Fruit fly (Drosophila melanogaster) whole organism, embryonic: ENCODE results near the gene CG13408.

Experiments
- Ada2b ChIP-seq: fragments of 200-800 bp; sonication (Bioruptor generic); IDR thresholded peaks from 2 replicates; pipeline ENCODE4 v1.3.6; 2022; ENCODE audit warnings: missing biosample characterization, missing genetic modification characterization
- Bdp1 ChIP-seq: fragments of 200-800 bp; sonication (Bioruptor generic); optimal IDR thresholded peaks from 3 replicates; lab custom pipeline; 2016; ENCODE audit warnings: missing biosample characterization, missing genetic modification characterization
- Bgb ChIP-seq: fragments of 200-800 bp; sonication (Bioruptor generic); IDR thresholded peaks from 2 replicates; pipeline ENCODE4 v1.3.6; 2022; ENCODE audit warnings: missing biosample characterization, missing genetic modification characterization; ENCODE audit not compliant: partially characterized antibody
- CG11247 ChIP-seq: fragments of 200-800 bp; sonication (Bioruptor generic); IDR thresholded peaks from 2 replicates; pipeline ENCODE4 v1.3.6; 2022; ENCODE audit warnings: missing biosample characterization, missing genetic modification characterization
- CG11456 ChIP-seq: fragments of 200-800 bp; sonication (Bioruptor generic); IDR thresholded peaks from 3 replicates; pipeline ENCODE4 v1.3.6; 2022; ENCODE audit warnings: missing biosample characterization, missing genetic modification characterization
- CG11504 ChIP-seq: fragments of 200-800 bp; sonication (Bioruptor generic); optimal IDR thresholded peaks from 3 replicates; lab custom pipeline; 2019; ENCODE audit warnings: missing biosample characterization, mild to moderate bottlenecking, missing genetic modification characterization, moderate library complexity
- CG11723 ChIP-seq: fragments of 200-800 bp; sonication (Bioruptor generic); optimal IDR thresholded peaks from 2 replicates; lab custom pipeline; 2017; ENCODE audit warnings: missing biosample characterization, mild to moderate bottlenecking, missing genetic modification characterization
- CG13296 ChIP-seq: fragments of 200-800 bp; sonication (Bioruptor generic); optimal IDR thresholded peaks from 3 replicates; lab custom pipeline; 2018; ENCODE audit warnings: missing biosample characterization, mild to moderate bottlenecking, missing genetic modification characterization
- CG17802 ChIP-seq: fragments of 200-800 bp; sonication (Bioruptor generic); optimal IDR thresholded peaks from 2 replicates; lab custom pipeline; 2018; ENCODE audit warnings: missing biosample characterization, mild to moderate bottlenecking, missing genetic modification characterization, moderate library complexity
- CG18011 ChIP-seq: fragments of 200-800 bp; sonication (Bioruptor generic); optimal IDR thresholded peaks from 2 replicates; lab custom pipeline; 2017; ENCODE audit warnings: missing biosample characterization, missing genetic modification characterization, mild to moderate bottlenecking, moderate library complexity, missing genotype
- CG1832 ChIP-seq: fragments of 200-800 bp; sonication (Bioruptor generic); optimal IDR thresholded peaks from 2 replicates; lab custom pipeline; 2017; ENCODE audit warnings: missing biosample characterization, mild to moderate bottlenecking, missing genetic modification characterization, inconsistent platforms
- CG18764 ChIP-seq: fragments of 200-800 bp; sonication (Bioruptor generic); optimal IDR thresholded peaks from 3 replicates; lab custom pipeline; 2016; ENCODE audit warnings: missing biosample characterization, missing genetic modification characterization
- CG2202 ChIP-seq: fragments of 200-800 bp; sonication (Bioruptor generic); optimal IDR thresholded peaks from 2 replicates; lab custom pipeline; 2018; ENCODE audit warnings: missing biosample characterization, mild to moderate bottlenecking, missing genetic modification characterization
- CG30020 ChIP-seq: fragments of 200-800 bp; optimal IDR thresholded peaks from 2 replicates; lab custom pipeline; 2019; ENCODE audit warnings: missing biosample characterization, mild to moderate bottlenecking, missing genetic modification characterization, moderate library complexity
- CG3847 ChIP-seq: fragments of 200-800 bp; sonication (Bioruptor generic); IDR thresholded peaks from 2 replicates; pipeline ENCODE4 v1.3.6; 2022; ENCODE audit warnings: missing biosample characterization, missing genetic modification characterization
- CG4617 ChIP-seq: fragments of 200-800 bp; sonication (Bioruptor generic); optimal IDR thresholded peaks from 3 replicates; lab custom pipeline; 2016; ENCODE audit warnings: missing biosample characterization, missing genetic modification characterization, borderline replicate concordance
- CG6272 ChIP-seq: fragments of 200-800 bp; sonication (Bioruptor generic); IDR thresholded peaks from 2 replicates; pipeline ENCODE4 v1.3.6; 2022; ENCODE audit warnings: missing biosample characterization, missing genetic modification characterization
- CG6854 ChIP-seq: fragments of 200-800 bp; sonication (Bioruptor generic); optimal IDR thresholded peaks from 3 replicates; lab custom pipeline; 2017; ENCODE audit warnings: missing biosample characterization, mild to moderate bottlenecking, missing genetic modification characterization
- CG7987 ChIP-seq: fragments of 200-800 bp; sonication (Bioruptor generic); optimal IDR thresholded peaks from 2 replicates; lab custom pipeline; 2018; ENCODE audit warnings: missing biosample characterization, mild to moderate bottlenecking, missing genetic modification characterization, moderate library complexity
- D ChIP-seq, 2 experiments: fragments of 200-800 bp in 1 of 2; fragments of >200 bp in 1 of 2; sonication (Bioruptor generic) in 1 of 2; optimal IDR thresholded peaks; 2 replicates in 1 of 2; 3 replicates in 1 of 2; lab custom pipeline; 2017; ENCODE audit warnings: mild to moderate bottlenecking in 1 of 2, missing biosample characterization in 1 of 2, missing genetic modification characterization in 1 of 2, missing genetic modification reagents in 1 of 2
- Eip74EF ChIP-seq, 2 experiments: fragments of 200-800 bp in 1 of 2; fragments of >200 bp in 1 of 2; sonication (Bioruptor generic) in 1 of 2; optimal IDR thresholded peaks; 2 replicates each; lab custom pipeline; 2017 to 2019; ENCODE audit warnings: missing biosample characterization in 2 of 2, missing genetic modification characterization in 2 of 2, mild to moderate bottlenecking in 1 of 2, moderate library complexity in 1 of 2
- Ets65A ChIP-seq: fragments of 200-800 bp; sonication (Bioruptor generic); peaks from one replicate; lab custom pipeline; 2016; ENCODE audit warnings: missing biosample characterization, missing genetic modification characterization
- Mad ChIP-seq: fragments of 200-800 bp; sonication (Bioruptor generic); optimal IDR thresholded peaks from 2 replicates; lab custom pipeline; 2016; ENCODE audit warnings: missing biosample characterization, missing genetic modification characterization
- Optix ChIP-seq: fragments of 200-800 bp; sonication (Bioruptor generic); IDR thresholded peaks from 3 replicates; pipeline ENCODE4 v1.3.6; 2022; ENCODE audit warnings: missing biosample characterization, missing genetic modification characterization
- Sry-δ ChIP-seq: fragments of 200-800 bp; sonication (Bioruptor generic); optimal IDR thresholded peaks from 2 replicates; lab custom pipeline; 2016; ENCODE audit warnings: missing biosample characterization, missing genetic modification characterization
- Xbp1 ChIP-seq: fragments of 200-800 bp; sonication (Bioruptor generic); optimal IDR thresholded peaks from 3 replicates; lab custom pipeline; 2016; ENCODE audit warnings: missing biosample characterization, mild to moderate bottlenecking, missing genetic modification characterization
- amos ChIP-seq: fragments of 200-800 bp; sonication (Bioruptor generic); IDR thresholded peaks from 2 replicates; pipeline ENCODE4 v1.3.6; 2022; ENCODE audit warnings: missing biosample characterization, missing genetic modification characterization; ENCODE audit not compliant: partially characterized antibody
- ap ChIP-seq: fragments of 200-800 bp; sonication (Bioruptor generic); IDR thresholded peaks from 2 replicates; pipeline ENCODE4 v1.3.6; 2022; ENCODE audit warnings: missing biosample characterization, missing genetic modification characterization
- ara ChIP-seq: fragments of 200-800 bp; sonication (Bioruptor generic); IDR thresholded peaks from 2 replicates; pipeline ENCODE4 v1.3.6; 2022; ENCODE audit warnings: missing biosample characterization, missing genetic modification characterization
- bab2 ChIP-seq: fragments of 200-800 bp; sonication (Bioruptor generic); optimal IDR thresholded peaks from 2 replicates; lab custom pipeline; 2016; ENCODE audit warnings: missing biosample characterization, missing genetic modification characterization
- bcd ChIP-seq: fragments of 200-800 bp; sonication (Bioruptor generic); optimal IDR thresholded peaks from 2 replicates; lab custom pipeline; 2017; ENCODE audit warnings: missing biosample characterization, mild to moderate bottlenecking, missing genetic modification characterization
- bigmax ChIP-seq: fragments of 200-800 bp; sonication (Bioruptor generic); optimal IDR thresholded peaks from 2 replicates; lab custom pipeline; 2018; ENCODE audit warnings: missing biosample characterization, mild to moderate bottlenecking, missing genetic modification characterization
- bowl ChIP-seq: fragments of 200-800 bp; sonication (Bioruptor generic); IDR thresholded peaks from 2 replicates; pipeline ENCODE4 v1.3.6; 2022; ENCODE audit warnings: missing biosample characterization, missing genetic modification characterization
- caup ChIP-seq: fragments of 200-800 bp; sonication (Bioruptor generic); optimal IDR thresholded peaks from 3 replicates; lab custom pipeline; 2017; ENCODE audit warnings: missing biosample characterization, mild to moderate bottlenecking, missing genetic modification characterization, moderate library complexity; ENCODE audit not compliant: severe bottlenecking
- crc ChIP-seq: fragments of 200-800 bp; sonication (Bioruptor generic); optimal IDR thresholded peaks from 2 replicates; lab custom pipeline; 2016; ENCODE audit warnings: missing biosample characterization, missing genetic modification characterization
- eve ChIP-seq, 2 experiments: fragments of >200 bp; optimal IDR thresholded peaks; 2 replicates each; lab custom pipeline; 2017; ENCODE audit warnings: missing biosample characterization in 2 of 2, missing genetic modification characterization in 2 of 2
- fd96Cb ChIP-seq: fragments of 200-800 bp; sonication (Bioruptor generic); optimal IDR thresholded peaks from 2 replicates; lab custom pipeline; 2018; ENCODE audit warnings: missing biosample characterization, mild to moderate bottlenecking, missing genetic modification characterization, moderate library complexity
- gsb-n ChIP-seq: fragments of 200-800 bp; sonication (Bioruptor generic); optimal IDR thresholded peaks from 3 replicates; lab custom pipeline; 2018; ENCODE audit warnings: missing biosample characterization, mild to moderate bottlenecking, missing genetic modification characterization
- her ChIP-seq: fragments of 200-800 bp; sonication (Bioruptor generic); optimal IDR thresholded peaks from 2 replicates; lab custom pipeline; 2016; ENCODE audit warnings: missing biosample characterization, missing genetic modification characterization
- lab ChIP-seq: fragments of 200-800 bp; sonication (Bioruptor generic); optimal IDR thresholded peaks from 3 replicates; lab custom pipeline; 2017; ENCODE audit warnings: missing biosample characterization, missing genetic modification characterization, mild to moderate bottlenecking, moderate library complexity, missing genetic modification reagents
- lilli ChIP-seq: fragments of 200-800 bp; sonication (Bioruptor generic); optimal IDR thresholded peaks from 3 replicates; lab custom pipeline; 2016; ENCODE audit warnings: missing biosample characterization, missing genetic modification characterization
- mirr ChIP-seq: fragments of 200-800 bp; sonication (Bioruptor generic); optimal IDR thresholded peaks from 3 replicates; lab custom pipeline; 2018; ENCODE audit warnings: missing biosample characterization, mild to moderate bottlenecking, missing genetic modification characterization
- pros ChIP-seq: fragments of 200-800 bp; sonication (Bioruptor generic); optimal IDR thresholded peaks from 3 replicates; lab custom pipeline; 2019; ENCODE audit warnings: missing biosample characterization, mild to moderate bottlenecking, missing genetic modification characterization, moderate library complexity
- schlank ChIP-seq: fragments of 200-800 bp; sonication (Bioruptor generic); optimal IDR thresholded peaks from 2 replicates; lab custom pipeline; 2018; ENCODE audit warnings: missing biosample characterization, mild to moderate bottlenecking, missing genetic modification characterization
- slbo ChIP-seq: fragments of 200-800 bp; sonication (Bioruptor generic); IDR thresholded peaks from 2 replicates; pipeline ENCODE4 v1.3.6; 2022; ENCODE audit warnings: missing biosample characterization, missing genetic modification characterization
- sna ChIP-seq: fragments of 200-800 bp; sonication (Bioruptor generic); IDR thresholded peaks from 2 replicates; pipeline ENCODE4 v1.3.6; 2022; ENCODE audit warnings: missing biosample characterization, missing genetic modification characterization; ENCODE audit not compliant: partially characterized antibody
- sug ChIP-seq: fragments of 200-800 bp; optimal IDR thresholded peaks from 2 replicates; lab custom pipeline; 2019; ENCODE audit warnings: missing biosample characterization, mild to moderate bottlenecking, missing genetic modification characterization, moderate library complexity
- tap ChIP-seq: fragments of 200-800 bp; optimal IDR thresholded peaks from 3 replicates; lab custom pipeline; 2019; ENCODE audit warnings: missing biosample characterization, mild to moderate bottlenecking, missing genetic modification characterization, moderate library complexity
- z ChIP-seq: fragments of 200-800 bp; sonication (Bioruptor generic); IDR thresholded peaks from 3 replicates; pipeline ENCODE4 v1.3.6; 2022; ENCODE audit warnings: missing biosample characterization, missing genetic modification characterization
- zen ChIP-seq: fragments of 200-800 bp; sonication (Bioruptor generic); optimal IDR thresholded peaks from 3 replicates; lab custom pipeline; 2018; ENCODE audit warnings: missing biosample characterization, mild to moderate bottlenecking, missing genetic modification characterization, moderate library complexity

CG13408 gene

dm6 chr3R:22108316-22108715 lies 28.1 kb downstream of the CG13408 start (continued):
- no peak for TF ChIP-seq ap
- TF ChIP-seq CG17802 (tag; lab: Kevin White, UChicago), result no peak
- 0 out of 2 replicates have a peak, but pooled peaks have one; percentile 33 for TF ChIP-seq CG3847
- no peak for TF ChIP-seq CG11456
- TF ChIP-seq z (GFP tag; lab: Robert Waterston, UW), result no peak
- TF ChIP-seq Bdp1 (GFP tag; lab: Kevin White, UChicago), result no peak
- peak; percentile 48 for TF ChIP-seq bcd
- peak; percentile 52 for TF ChIP-seq fd96Cb (tag; lab: Kevin White, UChicago)
- TF ChIP-seq mirr (GFP tag; lab: Kevin White, UChicago), result no peak
- no peak for TF ChIP-seq bowl (GFP tag; lab: Robert Waterston, UW)
- peak; percentile 86 for TF ChIP-seq lab (GFP tag; lab: Kevin White, UChicago)
- TF ChIP-seq Ets65A (GFP tag; lab: Kevin White, UChicago), result no peak
- TF ChIP-seq amos, result no peak
- TF ChIP-seq caup (GFP tag; lab: Kevin White, UChicago), result peak; percentile 89
- TF ChIP-seq Bgb (GFP tag; lab: Robert Waterston, UW), result no peak
- TF ChIP-seq CG1832 (GFP tag; lab: Kevin White, UChicago), result no peak
- TF ChIP-seq CG11504 (tag; lab: Kevin White, UChicago), result peak; percentile 81
- TF ChIP-seq CG11723 (GFP tag; lab: Kevin White, UChicago), result no peak
- no peak for TF ChIP-seq gsb-n (tag; lab: Kevin White, UChicago)
- TF ChIP-seq slbo, result peak; percentile 62
- no peak for TF ChIP-seq eve (GFP tag; optimal IDR thresholded peaks at IDR 0.05; lab: Kevin White, UChicago)
- TF ChIP-seq crc (GFP tag; lab: Kevin White, UChicago), result no peak
- peak; percentile 35 for TF ChIP-seq lilli (GFP tag; lab: Kevin White, UChicago)
- TF ChIP-seq Xbp1 (GFP tag; lab: Kevin White, UChicago), result peak; percentile 43
- TF ChIP-seq schlank (tag; lab: Kevin White, UChicago), result no peak
- no peak for TF ChIP-seq zen (tag; lab: Kevin White, UChicago)
- TF ChIP-seq CG13296 (GFP tag; lab: Kevin White, UChicago), result peak; percentile 71
- no peak for TF ChIP-seq ara (GFP tag; lab: Robert Waterston, UW)
- TF ChIP-seq sna (GFP tag; lab: Robert Waterston, UW), result no peak
- no peak for TF ChIP-seq D (optimal IDR thresholded peaks at IDR 0.05; lab: Kevin White, UChicago)
- TF ChIP-seq D (GFP tag; optimal IDR thresholded peaks at IDR 0.05; lab: Kevin White, UChicago), result peak; percentile 9
- TF ChIP-seq CG4617 (GFP tag; lab: Kevin White, UChicago), result no peak
- no peak for TF ChIP-seq Optix
- TF ChIP-seq Sry-δ (GFP tag; lab: Kevin White, UChicago), result no peak
- no peak for TF ChIP-seq CG7987 (GFP tag; lab: Kevin White, UChicago)
- peak; percentile 43 for TF ChIP-seq tap (tag; lab: Kevin White, UChicago)
- no peak for TF ChIP-seq CG11247 (GFP tag; lab: Robert Waterston, UW)
- TF ChIP-seq CG18764 (GFP tag; lab: Kevin White, UChicago), result no peak
- peak; percentile 50; the same call in 1 of the 2 replicates for TF ChIP-seq Ada2b (GFP tag; lab: Robert Waterston, UW)
- TF ChIP-seq bigmax (GFP tag; lab: Kevin White, UChicago), result no peak
- no peak for TF ChIP-seq Eip74EF (GFP tag; optimal IDR thresholded peaks at IDR 0.05; lab: Kevin White, UChicago)
- TF ChIP-seq CG6272, result no peak
- peak; percentile 55 for TF ChIP-seq CG6854 (GFP tag; lab: Kevin White, UChicago)
- no peak for TF ChIP-seq CG18011 (GFP tag; lab: Kevin White, UChicago)
- TF ChIP-seq CG30020, result no peak
- no peak for TF ChIP-seq sug (tag; lab: Kevin White, UChicago)
- TF ChIP-seq CG2202, result no peak
- TF ChIP-seq her (GFP tag; lab: Kevin White, UChicago), result no peak
- TF ChIP-seq bab2, result no peak
- no peak for TF ChIP-seq pros (GFP tag; lab: Kevin White, UChicago)
- TF ChIP-seq Mad (GFP tag; lab: Kevin White, UChicago), result no peak
